Fruit fly (Drosophila melanogaster) whole organism: ENCODE data around the gene CG33159.

Source experiments
- CG8478 ChIP-seq: fragments of >200 bp; optimal IDR thresholded peaks from 2 replicates; lab custom pipeline; 2018; ENCODE audit warnings: inconsistent platforms
- Dll ChIP-seq: fragments of >200 bp; optimal IDR thresholded peaks from 2 replicates; lab custom pipeline; 2017
- EcR ChIP-seq, 2 experiments: fragments of >200 bp; optimal IDR thresholded peaks; 2 replicates each; lab custom pipeline; 2017; ENCODE audit warnings: missing biosample characterization in 2 of 2, missing genetic modification characterization in 2 of 2, missing genetic modification reagents in 2 of 2
- pan ChIP-seq: fragments of >200 bp; optimal IDR thresholded peaks from 2 replicates; lab custom pipeline; 2017
- psq ChIP-seq: fragments of >200 bp; optimal IDR thresholded peaks from 2 replicates; lab custom pipeline; 2017
- usp ChIP-seq: fragments of >200 bp; optimal IDR thresholded peaks from 2 replicates; lab custom pipeline; 2017; ENCODE audit warnings: missing biosample characterization, missing genetic modification characterization, mixed read lengths

DNA sequence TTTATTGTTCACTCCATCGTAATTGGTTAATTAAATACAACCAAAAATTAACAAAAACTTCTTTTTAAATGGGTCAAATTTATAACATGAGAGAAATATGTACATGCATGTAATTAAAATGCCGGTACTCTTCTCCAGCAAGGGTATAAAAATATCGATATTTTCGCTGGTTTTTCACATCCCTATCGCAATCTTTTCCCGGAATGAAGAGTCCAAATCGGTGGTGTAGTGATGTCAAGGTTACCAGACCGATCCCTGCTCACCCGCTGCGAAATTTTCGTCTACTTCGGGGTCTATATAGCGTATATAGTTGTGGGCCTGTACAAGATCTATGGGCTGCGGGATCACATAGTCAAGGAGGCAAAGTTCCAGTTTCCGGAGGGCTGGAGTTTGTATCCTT lies 42.3 kb downstream of the CG33159 start, which contains the start of gene rasp:
- TF ChIP-seq psq (lab: Kevin White, UChicago) (no peak), EcR (GFP tag; optimal IDR thresholded peaks at IDR 0.05; lab: Kevin White, UChicago) (no peak), pan (lab: Kevin White, UChicago) (no peak), usp (GFP tag; lab: Kevin White, UChicago) (no peak), Dll (no peak), CG8478 (no peak)
